Fruit fly (Drosophila melanogaster) whole organism, embryonic: Measurements from ENCODE around the gene Rab9Fa.
A peak's percentile ranks its signal among the peaks of the same experiment; 100 is the strongest.

Experiments used
- Abd-B ChIP-seq: fragments of 200-800 bp; sonication (Bioruptor generic); optimal IDR thresholded peaks from 2 replicates; lab custom pipeline; 2018; ENCODE audit warnings: missing biosample characterization, mild to moderate bottlenecking, missing genetic modification characterization, moderate library complexity
- Atf6 ChIP-seq: fragments of 200-800 bp; sonication (Bioruptor generic); IDR thresholded peaks from 2 replicates; pipeline ENCODE4 v1.3.6; 2022; ENCODE audit warnings: missing biosample characterization, missing genetic modification characterization
- CG1024 ChIP-seq: fragments of 200-800 bp; sonication (Bioruptor generic); IDR thresholded peaks from 2 replicates; pipeline ENCODE4 v1.3.6; 2022; ENCODE audit warnings: missing biosample characterization, missing genetic modification characterization
- CG10267 ChIP-seq: fragments of 200-800 bp; sonication (Bioruptor generic); optimal IDR thresholded peaks from 2 replicates; lab custom pipeline; 2018; ENCODE audit warnings: missing biosample characterization, mild to moderate bottlenecking, missing genetic modification characterization, moderate library complexity
- CG10274 ChIP-seq: fragments of 200-800 bp; sonication (Bioruptor generic); optimal IDR thresholded peaks from 3 replicates; lab custom pipeline; 2017; ENCODE audit warnings: missing biosample characterization, mild to moderate bottlenecking, missing genetic modification characterization
- CG10321 ChIP-seq: fragments of 200-800 bp; sonication (Bioruptor generic); IDR thresholded peaks from 2 replicates; pipeline ENCODE4 v1.3.6; 2022; ENCODE audit warnings: missing biosample characterization, missing genetic modification characterization
- CG10462 ChIP-seq: fragments of 200-800 bp; sonication (Bioruptor generic); optimal IDR thresholded peaks from 2 replicates; lab custom pipeline; 2016; ENCODE audit warnings: missing biosample characterization, missing genetic modification characterization
- CG10979 ChIP-seq: fragments of 200-800 bp; sonication (Bioruptor generic); optimal IDR thresholded peaks from 2 replicates; lab custom pipeline; 2018; ENCODE audit warnings: missing biosample characterization, mild to moderate bottlenecking, missing genetic modification characterization, moderate library complexity
- CG11560 ChIP-seq: fragments of 200-800 bp; sonication (Bioruptor generic); IDR thresholded peaks from 3 replicates; pipeline ENCODE4 v1.3.6; 2022; ENCODE audit warnings: missing biosample characterization, missing genetic modification characterization
- CG12236 ChIP-seq: fragments of 200-800 bp; sonication (Bioruptor generic); optimal IDR thresholded peaks from 2 replicates; lab custom pipeline; 2016; ENCODE audit warnings: missing biosample characterization, missing genetic modification characterization
- CG13424 ChIP-seq: fragments of 200-800 bp; sonication (Bioruptor generic); optimal IDR thresholded peaks from 2 replicates; lab custom pipeline; 2019; ENCODE audit warnings: missing biosample characterization, mild to moderate bottlenecking, missing genetic modification characterization, moderate library complexity
- CG2116 ChIP-seq: fragments of 200-800 bp; sonication (Bioruptor generic); optimal IDR thresholded peaks from 3 replicates; lab custom pipeline; 2018; ENCODE audit warnings: missing biosample characterization, mild to moderate bottlenecking, missing genetic modification characterization
- CG2129 ChIP-seq: fragments of 200-800 bp; sonication (Bioruptor generic); IDR thresholded peaks from 2 replicates; pipeline ENCODE4 v1.3.6; 2022; ENCODE audit warnings: missing biosample characterization, missing genetic modification characterization; ENCODE audit not compliant: partially characterized antibody
- CG31365 ChIP-seq: fragments of 200-800 bp; sonication (Bioruptor generic); optimal IDR thresholded peaks from 2 replicates; lab custom pipeline; 2018; ENCODE audit warnings: missing biosample characterization, mild to moderate bottlenecking, missing genetic modification characterization
- CG31388 ChIP-seq: fragments of 200-800 bp; sonication (Bioruptor generic); optimal IDR thresholded peaks from 2 replicates; lab custom pipeline; 2016; ENCODE audit warnings: missing biosample characterization, missing genetic modification characterization
- CG33213 ChIP-seq: fragments of 200-800 bp; sonication (Bioruptor generic); optimal IDR thresholded peaks from 3 replicates; lab custom pipeline; 2016; ENCODE audit warnings: missing biosample characterization, missing genetic modification characterization
- CG3847 ChIP-seq: fragments of 200-800 bp; sonication (Bioruptor generic); IDR thresholded peaks from 2 replicates; pipeline ENCODE4 v1.3.6; 2022; ENCODE audit warnings: missing biosample characterization, missing genetic modification characterization
- CG4360 ChIP-seq: fragments of 200-800 bp; sonication (Bioruptor generic); IDR thresholded peaks from 2 replicates; pipeline ENCODE4 v1.3.6; 2022; ENCODE audit warnings: missing biosample characterization, missing genetic modification characterization
- CG6813 ChIP-seq: fragments of 200-800 bp; sonication (Bioruptor generic); optimal IDR thresholded peaks from 2 replicates; lab custom pipeline; 2017; ENCODE audit warnings: missing biosample characterization, missing genetic modification characterization, mild to moderate bottlenecking, moderate library complexity, missing genetic modification reagents
- CG7372 ChIP-seq: fragments of 200-800 bp; sonication (Bioruptor generic); IDR thresholded peaks from 2 replicates; pipeline ENCODE4 v1.3.6; 2022; ENCODE audit warnings: missing biosample characterization, missing genetic modification characterization
- CG8290 ChIP-seq, 3 experiments: fragments of 200-800 bp; sonication (Bioruptor generic); optimal IDR thresholded peaks; 2 replicates each; lab custom pipeline; 2016 to 2019; ENCODE audit warnings: missing biosample characterization in 3 of 3, missing genetic modification characterization in 3 of 3, mild to moderate bottlenecking in 2 of 3, moderate library complexity in 1 of 3
- CG9727 ChIP-seq: fragments of 200-800 bp; sonication (Bioruptor generic); optimal IDR thresholded peaks from 3 replicates; lab custom pipeline; 2017; ENCODE audit warnings: missing biosample characterization, mild to moderate bottlenecking, missing genetic modification characterization
- CTCF ChIP-seq: fragments of 200-800 bp; sonication (Bioruptor generic); optimal IDR thresholded peaks from 2 replicates; lab custom pipeline; 2017; ENCODE audit warnings: missing biosample characterization, mild to moderate bottlenecking, missing genetic modification characterization, moderate library complexity
- D19A ChIP-seq: fragments of 200-800 bp; optimal IDR thresholded peaks from 3 replicates; lab custom pipeline; 2019; ENCODE audit warnings: missing biosample characterization, mild to moderate bottlenecking, missing genetic modification characterization, moderate library complexity
- Dip2 ChIP-seq: fragments of 200-800 bp; sonication (Bioruptor generic); IDR thresholded peaks from 2 replicates; pipeline ENCODE4 v1.3.6; 2022; ENCODE audit warnings: missing biosample characterization, missing genetic modification characterization
- HLH54F ChIP-seq: fragments of 200-800 bp; sonication (Bioruptor generic); optimal IDR thresholded peaks from 3 replicates; lab custom pipeline; 2016; ENCODE audit warnings: missing biosample characterization, missing genetic modification characterization
- Hand ChIP-seq: fragments of 200-800 bp; sonication (Bioruptor generic); optimal IDR thresholded peaks from 2 replicates; lab custom pipeline; 2017; ENCODE audit warnings: mild to moderate bottlenecking, missing biosample characterization, missing genetic modification reagents, missing genetic modification characterization
- Hey ChIP-seq: fragments of 200-800 bp; sonication (Bioruptor generic); optimal IDR thresholded peaks from 3 replicates; lab custom pipeline; 2018; ENCODE audit warnings: missing biosample characterization, mild to moderate bottlenecking, missing genetic modification characterization
- Hr39 ChIP-seq: fragments of >200 bp; optimal IDR thresholded peaks from 2 replicates; lab custom pipeline; 2017
- MBD-R2 ChIP-seq: fragments of 200-800 bp; sonication (Bioruptor generic); IDR thresholded peaks from 2 replicates; pipeline ENCODE4 v1.3.6; 2022; ENCODE audit warnings: missing biosample characterization, missing genetic modification characterization
- NC2β ChIP-seq: fragments of 200-800 bp; sonication (Bioruptor generic); optimal IDR thresholded peaks from 2 replicates; lab custom pipeline; 2016; ENCODE audit warnings: missing biosample characterization, missing genetic modification characterization
- Optix ChIP-seq: fragments of 200-800 bp; sonication (Bioruptor generic); IDR thresholded peaks from 3 replicates; pipeline ENCODE4 v1.3.6; 2022; ENCODE audit warnings: missing biosample characterization, missing genetic modification characterization
- Poxn ChIP-seq: fragments of 200-800 bp; sonication (Bioruptor generic); IDR thresholded peaks from 2 replicates; pipeline ENCODE4 v1.3.6; 2022; ENCODE audit warnings: missing biosample characterization, missing genetic modification characterization
- Ravus ChIP-seq: fragments of 200-800 bp; sonication (Bioruptor generic); IDR thresholded peaks from 2 replicates; pipeline ENCODE4 v1.3.6; 2022; ENCODE audit warnings: missing biosample characterization, missing genetic modification characterization
- Trl ChIP-seq, 3 experiments: fragments of >200 bp in 2 of 3; fragments of 200-800 bp in 1 of 3; sonication (Bioruptor generic) in 1 of 3; optimal IDR thresholded peaks; 2 replicates in 1 of 3; 3 replicates in 2 of 3; lab custom pipeline; 2016 to 2017; ENCODE audit warnings: missing biosample characterization in 1 of 3, missing genetic modification characterization in 1 of 3
- amos ChIP-seq: fragments of 200-800 bp; sonication (Bioruptor generic); IDR thresholded peaks from 2 replicates; pipeline ENCODE4 v1.3.6; 2022; ENCODE audit warnings: missing biosample characterization, missing genetic modification characterization; ENCODE audit not compliant: partially characterized antibody
- cas ChIP-seq: fragments of 200-800 bp; sonication (Bioruptor generic); IDR thresholded peaks from 2 replicates; pipeline ENCODE4 v1.3.6; 2022; ENCODE audit warnings: missing biosample characterization, missing genetic modification characterization
- esg ChIP-seq: fragments of 200-800 bp; sonication (Bioruptor generic); conservative IDR thresholded peaks from 2 replicates; pipeline ENCODE4 v1.3.6; 2022; ENCODE audit warnings: missing biosample characterization, missing genetic modification characterization
- exex ChIP-seq: fragments of 200-800 bp; sonication (Bioruptor generic); optimal IDR thresholded peaks from 4 replicates; lab custom pipeline; 2018; ENCODE audit warnings: missing biosample characterization, mild to moderate bottlenecking, missing genetic modification characterization, moderate library complexity
- fd3F ChIP-seq: fragments of 200-800 bp; sonication (Bioruptor generic); optimal IDR thresholded peaks from 2 replicates; lab custom pipeline; 2018; ENCODE audit warnings: missing biosample characterization, mild to moderate bottlenecking, missing genetic modification characterization, moderate library complexity
- her ChIP-seq: fragments of 200-800 bp; sonication (Bioruptor generic); optimal IDR thresholded peaks from 2 replicates; lab custom pipeline; 2016; ENCODE audit warnings: missing biosample characterization, missing genetic modification characterization
- ind ChIP-seq: fragments of 200-800 bp; sonication (Bioruptor generic); optimal IDR thresholded peaks from 3 replicates; lab custom pipeline; 2016; ENCODE audit warnings: missing biosample characterization, missing genetic modification characterization
- kah ChIP-seq: fragments of 200-800 bp; sonication (Bioruptor generic); optimal IDR thresholded peaks from 2 replicates; lab custom pipeline; 2018; ENCODE audit warnings: missing biosample characterization, mild to moderate bottlenecking, missing genetic modification characterization
- lilli ChIP-seq: fragments of 200-800 bp; sonication (Bioruptor generic); optimal IDR thresholded peaks from 3 replicates; lab custom pipeline; 2016; ENCODE audit warnings: missing biosample characterization, missing genetic modification characterization
- oc ChIP-seq: fragments of 200-800 bp; sonication (Bioruptor generic); optimal IDR thresholded peaks from 2 replicates; lab custom pipeline; 2018; ENCODE audit warnings: missing biosample characterization, mild to moderate bottlenecking, missing genetic modification characterization, moderate library complexity
- pnt ChIP-seq: fragments of 200-800 bp; sonication (Bioruptor generic); optimal IDR thresholded peaks from 3 replicates; lab custom pipeline; 2016; ENCODE audit warnings: missing biosample characterization, missing genetic modification characterization
- psq ChIP-seq: fragments of 200-800 bp; sonication (Bioruptor generic); optimal IDR thresholded peaks from 2 replicates; lab custom pipeline; 2017; ENCODE audit warnings: missing biosample characterization, missing genetic modification characterization
- sima ChIP-seq: fragments of 200-800 bp; sonication (Bioruptor generic); optimal IDR thresholded peaks from 2 replicates; lab custom pipeline; 2016; ENCODE audit warnings: missing biosample characterization, missing genetic modification characterization
- so ChIP-seq: fragments of 200-800 bp; sonication (Bioruptor generic); IDR thresholded peaks from 3 replicates; pipeline ENCODE4 v1.3.6; 2022; ENCODE audit warnings: missing biosample characterization, missing genetic modification characterization
- tin ChIP-seq: fragments of 200-800 bp; sonication (Bioruptor generic); optimal IDR thresholded peaks from 3 replicates; lab custom pipeline; 2016; ENCODE audit warnings: missing biosample characterization, missing genetic modification characterization
- tup ChIP-seq: fragments of 200-800 bp; sonication (Bioruptor generic); optimal IDR thresholded peaks from 2 replicates; lab custom pipeline; 2016; ENCODE audit warnings: missing biosample characterization, mild to moderate bottlenecking, missing genetic modification characterization, moderate library complexity
- zfh1 ChIP-seq: fragments of 200-800 bp; sonication (Bioruptor generic); IDR thresholded peaks from 3 replicates; pipeline ENCODE4 v1.3.6; 2022; ENCODE audit warnings: missing biosample characterization, missing genetic modification characterization

Gene Rab9Fa

dm6 chrX:10906222-10906866 is 44.5 kb downstream of the Rab9Fa start (continued):
- TF ChIP-seq CG7372 (GFP tag; lab: Robert Waterston, UW) (no peak), Trl (optimal IDR thresholded peaks at IDR 0.05; lab: Kevin White, UChicago) (peak in 1 of 2 experiments; percentile 22), Trl (GFP tag; optimal IDR thresholded peaks at IDR 0.05; lab: Kevin White, UChicago) (no peak), zfh1 (GFP tag; lab: Robert Waterston, UW) (no peak), CG31388 (GFP tag; lab: Kevin White, UChicago) (no peak), CG13424 (tag; lab: Kevin White, UChicago) (no peak), CG10274 (GFP tag; lab: Kevin White, UChicago) (no peak), CG9727 (GFP tag; lab: Kevin White, UChicago) (no peak), CG31365 (tag; lab: Kevin White, UChicago) (no peak), Dip2 (GFP tag; lab: Robert Waterston, UW) (no peak), NC2β (GFP tag; lab: Kevin White, UChicago) (no peak), fd3F (GFP tag; lab: Kevin White, UChicago) (no peak), amos (peak; percentile 55; the same call in 1 of the 2 replicates), sima (GFP tag; lab: Kevin White, UChicago) (no peak), her (GFP tag; lab: Kevin White, UChicago) (no peak), Hand (GFP tag; lab: Kevin White, UChicago) (no peak), oc (tag; lab: Kevin White, UChicago) (no peak), CG3847 (GFP tag; lab: Robert Waterston, UW) (no peak), MBD-R2 (0 out of 2 replicates have a peak, but pooled peaks have one; percentile 16), HLH54F (GFP tag; lab: Kevin White, UChicago) (no peak), ind (GFP tag; lab: Kevin White, UChicago) (no peak), Ravus (GFP tag; lab: Robert Waterston, UW) (no peak), Poxn (no peak), CG12236 (GFP tag; lab: Kevin White, UChicago) (no peak), CG4360 (GFP tag; lab: Robert Waterston, UW) (peak; percentile 67), Optix (GFP tag; lab: Robert Waterston, UW) (no peak), exex (tag; lab: Kevin White, UChicago) (no peak), tup (GFP tag; lab: Kevin White, UChicago) (no peak), CG11560 (tag; lab: Robert Waterston, UW) (no peak), CG10267 (tag; lab: Kevin White, UChicago) (no peak), CG2116 (GFP tag; lab: Kevin White, UChicago) (no peak), esg (GFP tag; lab: Robert Waterston, UW) (no peak), CG10979 (tag; lab: Kevin White, UChicago) (no peak), psq (GFP tag; lab: Kevin White, UChicago) (no peak), lilli (GFP tag; lab: Kevin White, UChicago) (no peak), tin (GFP tag; lab: Kevin White, UChicago) (no peak), CG33213 (GFP tag; lab: Kevin White, UChicago) (no peak), CG2129 (GFP tag; lab: Robert Waterston, UW) (no peak), kah (no peak), so (GFP tag; lab: Robert Waterston, UW) (no peak), Atf6 (GFP tag; lab: Robert Waterston, UW) (no peak), CG1024 (GFP tag; lab: Robert Waterston, UW) (no peak), Abd-B (GFP tag; lab: Kevin White, UChicago) (no peak), CTCF (GFP tag; lab: Kevin White, UChicago) (no peak), Hey (no peak), D19A (no peak), pnt (GFP tag; lab: Kevin White, UChicago) (no peak), Hr39 (no peak), cas (GFP tag; lab: Robert Waterston, UW) (no peak), CG10321 (GFP tag; lab: Robert Waterston, UW) (no peak), CG10462 (GFP tag; lab: Kevin White, UChicago) (no peak), CG8290 (GFP tag; optimal IDR thresholded peaks at IDR 0.05; lab: Kevin White, UChicago) (no peak), CG8290 (tag; optimal IDR thresholded peaks at IDR 0.05; lab: Kevin White, UChicago) (no peak), CG6813 (no peak)
